In genomic region chr2L:2492692-2493626, dm6 we compare ENCODE assay signal across 6 fruit fly cellular contexts.
A peak's percentile ranks its signal among the peaks of the same experiment; 100 is the strongest.
TF ChIP-seq lines count a peak whose summit lies in the region.

Gene oaf, plus strand, starts transcription at chr2L:2492955.

- peak; percentile 15 to 33 for TF ChIP-seq CTCF in S2 (optimal IDR thresholded peaks at IDR 0.05; lab: Kevin White, UChicago)
- TF ChIP-seq CTCF in whole organism, embryonic (GFP tag; optimal IDR thresholded peaks at IDR 0.05; lab: Kevin White, UChicago), result no peak

TF ChIP-seq in whole organism, adult, 20 proteins besides CTCF, POLR2A, EP300 and RAD21 (continues in another document):
- peak; percentile 75 for TF ChIP-seq Clk (GFP tag; optimal IDR thresholded peaks at IDR 0.05; lab: Kevin White, UChicago)
- TF ChIP-seq ovo (GFP tag; optimal IDR thresholded peaks at IDR 0.05; lab: Kevin White, UChicago), result peak; percentile 28
- TF ChIP-seq tj (GFP tag; optimal IDR thresholded peaks at IDR 0.05; lab: Kevin White, UChicago), result peak; percentile 30
- peak; percentile 95 for TF ChIP-seq cic (GFP tag; optimal IDR thresholded peaks at IDR 0.05; lab: Kevin White, UChicago)
- no peak for TF ChIP-seq CG33017 (tag; optimal IDR thresholded peaks at IDR 0.05; lab: Kevin White, UChicago)
- TF ChIP-seq CG1620 (GFP tag; optimal IDR thresholded peaks at IDR 0.05; lab: Kevin White, UChicago), result peak; percentile 70
- TF ChIP-seq pad (GFP tag; optimal IDR thresholded peaks at IDR 0.05; lab: Kevin White, UChicago), result no peak
- peak; percentile 78 for TF ChIP-seq bab1 (GFP tag; optimal IDR thresholded peaks at IDR 0.05; lab: Kevin White, UChicago)
- peak; percentile 48 for TF ChIP-seq CG11617 (GFP tag; optimal IDR thresholded peaks at IDR 0.05; lab: Kevin White, UChicago)
- peak; percentile 54 for TF ChIP-seq Hr96 (GFP tag; optimal IDR thresholded peaks at IDR 0.05; lab: Kevin White, UChicago)
- TF ChIP-seq Crg-1 (GFP tag; optimal IDR thresholded peaks at IDR 0.05; lab: Kevin White, UChicago), result peak; percentile 40
- TF ChIP-seq kay (GFP tag; lab: Kevin White, UChicago; ENCODE audit: borderline replicate concordance), result no peak
- no peak for TF ChIP-seq CG7045 (GFP tag; optimal IDR thresholded peaks at IDR 0.05; lab: Kevin White, UChicago)
- peak; percentile 64 for TF ChIP-seq toe (GFP tag; optimal IDR thresholded peaks at IDR 0.05; lab: Kevin White, UChicago)
- TF ChIP-seq Mnt (GFP tag; optimal IDR thresholded peaks at IDR 0.05; lab: Kevin White, UChicago), result peak; percentile 72
- TF ChIP-seq CG12768 (GFP tag; optimal IDR thresholded peaks at IDR 0.05; lab: Kevin White, UChicago), result peak; percentile 11
- TF ChIP-seq CG7101 (tag; optimal IDR thresholded peaks at IDR 0.05; lab: Kevin White, UChicago), result peak; percentile 57
- no peak for TF ChIP-seq CG5204 (GFP tag; optimal IDR thresholded peaks at IDR 0.05; lab: Kevin White, UChicago)

TF ChIP-seq in whole organism, embryonic, 481 proteins besides CTCF, POLR2A, EP300 and RAD21 (continues in another document):
- TF ChIP-seq CG8944 (GFP tag; optimal IDR thresholded peaks at IDR 0.05; lab: Kevin White, UChicago) (peak; percentile 43), amos (GFP tag; IDR thresholded peaks at IDR 0.05; lab: Robert Waterston, UW; ENCODE audit: partially characterized antibody) (peak; percentile 52; the same call in 1 of the 2 replicates), pan (optimal IDR thresholded peaks at IDR 0.05; lab: Kevin White, UChicago) (no peak), pan (GFP tag; optimal IDR thresholded peaks at IDR 0.05 in 1 of 2, IDR thresholded peaks at IDR 0.05 in 1 of 2) (peak in 1 of 2 experiments; percentile 31), gcm2 (GFP tag; optimal IDR thresholded peaks at IDR 0.05; lab: Kevin White, UChicago) (peak; percentile 42), CG6854 (GFP tag; optimal IDR thresholded peaks at IDR 0.05; lab: Kevin White, UChicago) (no peak), cg (GFP tag; optimal IDR thresholded peaks at IDR 0.05; lab: Kevin White, UChicago) (no peak), tap (tag; optimal IDR thresholded peaks at IDR 0.05; lab: Kevin White, UChicago) (no peak), CG15269 (tag; optimal IDR thresholded peaks at IDR 0.05; lab: Kevin White, UChicago) (peak; percentile 16), abd-A (tag; optimal IDR thresholded peaks at IDR 0.05; lab: Kevin White, UChicago) (peak; percentile 22), otp (GFP tag; IDR thresholded peaks at IDR 0.05; lab: Robert Waterston, UW) (no peak), cas (GFP tag; IDR thresholded peaks at IDR 0.05; lab: Robert Waterston, UW) (no peak), Myb (GFP tag; optimal IDR thresholded peaks at IDR 0.05; lab: Kevin White, UChicago) (peak; percentile 54), ken (GFP tag; IDR thresholded peaks at IDR 0.05; lab: Robert Waterston, UW) (peak; percentile 49; the same call in 1 of the 3 replicates), mirr (GFP tag; optimal IDR thresholded peaks at IDR 0.05; lab: Kevin White, UChicago) (peak; percentile 35), Hr78 (GFP tag; optimal IDR thresholded peaks at IDR 0.05; lab: Kevin White, UChicago) (no peak), CG32767 (GFP tag; IDR thresholded peaks at IDR 0.05; lab: Robert Waterston, UW) (no peak), CG14441 (GFP tag; IDR thresholded peaks at IDR 0.05; lab: Robert Waterston, UW) (peak; percentile 47; the same call in 1 of the 2 replicates)

TF ChIP-seq in whole organism, prepupa, 60 proteins besides CTCF, POLR2A, EP300 and RAD21 (continues in another document):
- TF ChIP-seq dac (GFP tag; optimal IDR thresholded peaks at IDR 0.05; lab: Kevin White, UChicago), result peak; percentile 48
- TF ChIP-seq lz (GFP tag; optimal IDR thresholded peaks at IDR 0.05; lab: Kevin White, UChicago), result peak; percentile 57
- TF ChIP-seq CG4318 (GFP tag; optimal IDR thresholded peaks at IDR 0.05; lab: Kevin White, UChicago), result no peak
- peak; percentile 61 for TF ChIP-seq Hr4 (GFP tag; optimal IDR thresholded peaks at IDR 0.05; lab: Kevin White, UChicago)
- TF ChIP-seq Eip93F (GFP tag; optimal IDR thresholded peaks at IDR 0.05; lab: Kevin White, UChicago), result peak; percentile 54
- no peak for TF ChIP-seq CG11762 (GFP tag; optimal IDR thresholded peaks at IDR 0.05; lab: Kevin White, UChicago; ENCODE audit: insufficient read depth)
- TF ChIP-seq CG6808 (GFP tag; optimal IDR thresholded peaks at IDR 0.05; lab: Kevin White, UChicago), result no peak
- TF ChIP-seq CG1621 (tag; optimal IDR thresholded peaks at IDR 0.05; lab: Kevin White, UChicago), result no peak
- TF ChIP-seq Blimp-1 (GFP tag; optimal IDR thresholded peaks at IDR 0.05; lab: Kevin White, UChicago), result no peak
- TF ChIP-seq CG8632 (GFP tag; optimal IDR thresholded peaks at IDR 0.05; lab: Kevin White, UChicago), result no peak
- peak; percentile 51 for TF ChIP-seq eg (GFP tag; IDR thresholded peaks at IDR 0.05; lab: Robert Waterston, UW)
- peak; percentile 50 for TF ChIP-seq pdm3 (GFP tag; optimal IDR thresholded peaks at IDR 0.05; lab: Kevin White, UChicago)
- peak; percentile 29 for TF ChIP-seq Met (GFP tag; optimal IDR thresholded peaks at IDR 0.05; lab: Kevin White, UChicago)
- peak; percentile 50 for TF ChIP-seq OdsH (GFP tag; optimal IDR thresholded peaks at IDR 0.05; lab: Kevin White, UChicago)
- TF ChIP-seq CG6854 (GFP tag; optimal IDR thresholded peaks at IDR 0.05; lab: Kevin White, UChicago), result peak; percentile 62
- TF ChIP-seq fd85E (GFP tag; optimal IDR thresholded peaks at IDR 0.05; lab: Kevin White, UChicago), result no peak
- TF ChIP-seq CG3919 (GFP tag; optimal IDR thresholded peaks at IDR 0.05; lab: Kevin White, UChicago), result peak; percentile 62
- peak; percentile 58 for TF ChIP-seq CG10631 (GFP tag; optimal IDR thresholded peaks at IDR 0.05; lab: Kevin White, UChicago)
- TF ChIP-seq CG32006 (GFP tag; optimal IDR thresholded peaks at IDR 0.05; lab: Kevin White, UChicago), result peak; percentile 18

TF ChIP-seq in whole organism, pupa, 21 proteins besides CTCF, POLR2A, EP300 and RAD21:
- TF ChIP-seq CG34367 (tag; optimal IDR thresholded peaks at IDR 0.05; lab: Kevin White, UChicago), result no peak
- peak; percentile 15 for TF ChIP-seq Snoo (tag; optimal IDR thresholded peaks at IDR 0.05; lab: Kevin White, UChicago)
- no peak for TF ChIP-seq CG12605 (GFP tag; IDR thresholded peaks at IDR 0.05; lab: Robert Waterston, UW)
- TF ChIP-seq CG4496 (GFP tag; IDR thresholded peaks at IDR 0.05; lab: Robert Waterston, UW), result peak; percentile 60; the same call in 2 of the 3 replicates
- no peak for TF ChIP-seq CG10348 (GFP tag; IDR thresholded peaks at IDR 0.05; lab: Robert Waterston, UW)
- peak; percentile 54 for TF ChIP-seq Ets98B (GFP tag; IDR thresholded peaks at IDR 0.05; lab: Robert Waterston, UW)
- TF ChIP-seq CG9948 (tag; optimal IDR thresholded peaks at IDR 0.05; lab: Kevin White, UChicago), result no peak
- TF ChIP-seq CG15710 (tag; optimal IDR thresholded peaks at IDR 0.05; lab: Kevin White, UChicago), result peak; percentile 21
- TF ChIP-seq Pif1B (GFP tag; optimal IDR thresholded peaks at IDR 0.05; lab: Kevin White, UChicago), result peak; percentile 19
- no peak for TF ChIP-seq CG13204 (GFP tag; optimal IDR thresholded peaks at IDR 0.05; lab: Kevin White, UChicago)
- peak; percentile 3 for TF ChIP-seq CG8301 (tag; optimal IDR thresholded peaks at IDR 0.05; lab: Kevin White, UChicago)
- no peak for TF ChIP-seq D1 (tag; optimal IDR thresholded peaks at IDR 0.05; lab: Kevin White, UChicago)
- peak; percentile 39 for TF ChIP-seq CG17806 (tag; optimal IDR thresholded peaks at IDR 0.05; lab: Kevin White, UChicago)
- TF ChIP-seq CG14655 (GFP tag; optimal IDR thresholded peaks at IDR 0.05; lab: Kevin White, UChicago), result no peak
- peak; percentile 4 for TF ChIP-seq EcR (GFP tag; optimal IDR thresholded peaks at IDR 0.05; lab: Kevin White, UChicago)
- peak; percentile 36; the same call in 1 of the 2 replicates for TF ChIP-seq CG32121 (GFP tag; IDR thresholded peaks at IDR 0.05; lab: Robert Waterston, UW)
- TF ChIP-seq CG8159 (tag; optimal IDR thresholded peaks at IDR 0.05; lab: Kevin White, UChicago), result peak; percentile 40
- TF ChIP-seq gl (tag; optimal IDR thresholded peaks at IDR 0.05; lab: Kevin White, UChicago), result no peak
- no peak for TF ChIP-seq rn (GFP tag; IDR thresholded peaks at IDR 0.05; lab: Robert Waterston, UW)
- TF ChIP-seq Pif1A (GFP tag; optimal IDR thresholded peaks at IDR 0.05; lab: Kevin White, UChicago), result peak; percentile 19
- 0 out of 3 replicates have a peak, but pooled peaks have one; percentile 38 for TF ChIP-seq fd96Ca (GFP tag; IDR thresholded peaks at IDR 0.05; lab: Robert Waterston, UW)
TF ChIP-seq in whole organism, pupa: peak in this region for 12.

TF ChIP-seq in whole organism, wandering third instar larva, 38 proteins besides CTCF, POLR2A, EP300 and RAD21 (continues in another document):
- peak; percentile 77 for TF ChIP-seq Hnf4 (GFP tag; optimal IDR thresholded peaks at IDR 0.05; lab: Kevin White, UChicago)
- peak; percentile 59 for TF ChIP-seq fru (GFP tag; optimal IDR thresholded peaks at IDR 0.05; lab: Kevin White, UChicago)
- TF ChIP-seq lola (GFP tag; optimal IDR thresholded peaks at IDR 0.05; lab: Kevin White, UChicago), result no peak
- no peak for TF ChIP-seq Dif (GFP tag; optimal IDR thresholded peaks at IDR 0.05; lab: Kevin White, UChicago; ENCODE audit: partially characterized antibody)
- TF ChIP-seq OdsH (GFP tag; optimal IDR thresholded peaks at IDR 0.05; lab: Kevin White, UChicago), result peak; percentile 38
- TF ChIP-seq Sp1 (GFP tag; optimal IDR thresholded peaks at IDR 0.05; lab: Kevin White, UChicago), result peak; percentile 37
- TF ChIP-seq HLH106 (tag; optimal IDR thresholded peaks at IDR 0.05; lab: Kevin White, UChicago), result peak; percentile 64
- no peak for TF ChIP-seq N (GFP tag; optimal IDR thresholded peaks at IDR 0.05; lab: Kevin White, UChicago)
- peak in 1 of 2 experiments; percentile 71 for TF ChIP-seq foxo (GFP tag; optimal IDR thresholded peaks at IDR 0.05; lab: Kevin White, UChicago)
- TF ChIP-seq Dfd (GFP tag; optimal IDR thresholded peaks at IDR 0.05; lab: Kevin White, UChicago), result no peak
- TF ChIP-seq woc (GFP tag; optimal IDR thresholded peaks at IDR 0.05; lab: Kevin White, UChicago), result peak; percentile 22
- TF ChIP-seq Hr83 (GFP tag; optimal IDR thresholded peaks at IDR 0.05; lab: Kevin White, UChicago; ENCODE audit: poor library complexity, severe bottlenecking), result no peak
- TF ChIP-seq brk (GFP tag; optimal IDR thresholded peaks at IDR 0.05; lab: Kevin White, UChicago), result peak; percentile 69
- peak; percentile 12 for TF ChIP-seq GATAd (GFP tag; optimal IDR thresholded peaks at IDR 0.05; lab: Kevin White, UChicago)
- peak; percentile 51 for TF ChIP-seq rgr (GFP tag; optimal IDR thresholded peaks at IDR 0.05; lab: Kevin White, UChicago)
- peak; percentile 62 for TF ChIP-seq h (GFP tag; optimal IDR thresholded peaks at IDR 0.05; lab: Kevin White, UChicago)
- no peak for TF ChIP-seq Rel (GFP tag; optimal IDR thresholded peaks at IDR 0.05; lab: Kevin White, UChicago)
- peak; percentile 52 for TF ChIP-seq Rel (tag; optimal IDR thresholded peaks at IDR 0.05; lab: Kevin White, UChicago)
- TF ChIP-seq Myc (optimal IDR thresholded peaks at IDR 0.05; lab: Kevin White, UChicago), result peak; percentile 2
- no peak for TF ChIP-seq usp (GFP tag; optimal IDR thresholded peaks at IDR 0.05; lab: Kevin White, UChicago)
- TF ChIP-seq dmrt93B (GFP tag; optimal IDR thresholded peaks at IDR 0.05; lab: Kevin White, UChicago), result no peak
- TF ChIP-seq psq (GFP tag; optimal IDR thresholded peaks at IDR 0.05; lab: Kevin White, UChicago), result peak; percentile 34
- TF ChIP-seq tai (GFP tag; optimal IDR thresholded peaks at IDR 0.05; lab: Kevin White, UChicago), result no peak
